Fruit fly (Drosophila melanogaster) whole organism, embryonic: ENCODE results near the gene CG15333.
A peak's percentile ranks its signal among the peaks of the same experiment; 100 is the strongest.

Experiments
- ATbp ChIP-seq: fragments of 200-800 bp; sonication (Bioruptor generic); optimal IDR thresholded peaks from 2 replicates; lab custom pipeline; 2017; ENCODE audit warnings: missing biosample characterization, mild to moderate bottlenecking, missing genetic modification characterization, missing genetic modification reagents
- Ada2b ChIP-seq: fragments of 200-800 bp; sonication (Bioruptor generic); IDR thresholded peaks from 2 replicates; pipeline ENCODE4 v1.3.6; 2022; ENCODE audit warnings: missing biosample characterization, missing genetic modification characterization
- B-H1 ChIP-seq: fragments of 200-800 bp; sonication (Bioruptor generic); IDR thresholded peaks from 3 replicates; pipeline ENCODE4 v1.3.6; 2022; ENCODE audit warnings: missing biosample characterization, missing genetic modification characterization
- BEAF-32 ChIP-seq: fragments of 200-800 bp; sonication (Bioruptor generic); optimal IDR thresholded peaks from 3 replicates; lab custom pipeline; 2017; ENCODE audit warnings: missing biosample characterization, missing genetic modification characterization, mild to moderate bottlenecking, moderate library complexity, missing genetic modification reagents
- CG10979 ChIP-seq: fragments of 200-800 bp; sonication (Bioruptor generic); optimal IDR thresholded peaks from 2 replicates; lab custom pipeline; 2018; ENCODE audit warnings: missing biosample characterization, mild to moderate bottlenecking, missing genetic modification characterization, moderate library complexity
- CG14050 ChIP-seq: fragments of 200-800 bp; sonication (Bioruptor generic); IDR thresholded peaks from 3 replicates; pipeline ENCODE4 v1.3.6; 2022; ENCODE audit warnings: missing biosample characterization, missing genetic modification characterization
- CG14441 ChIP-seq: fragments of 200-800 bp; sonication (Bioruptor generic); IDR thresholded peaks from 2 replicates; pipeline ENCODE4 v1.3.6; 2022; ENCODE audit warnings: missing biosample characterization, missing genetic modification characterization
- CG1529 ChIP-seq: fragments of 200-800 bp; sonication (Bioruptor generic); optimal IDR thresholded peaks from 3 replicates; lab custom pipeline; 2018; ENCODE audit warnings: missing biosample characterization, missing genetic modification characterization
- CG1602 ChIP-seq: fragments of 200-800 bp; sonication (Bioruptor generic); optimal IDR thresholded peaks from 3 replicates; lab custom pipeline; 2016; ENCODE audit warnings: missing biosample characterization, missing genetic modification characterization
- CG16779 ChIP-seq: fragments of 200-800 bp; sonication (Bioruptor generic); IDR thresholded peaks from 2 replicates; pipeline ENCODE4 v1.3.6; 2022; ENCODE audit warnings: missing biosample characterization, missing genetic modification characterization
- CG17359 ChIP-seq: fragments of 200-800 bp; sonication (Bioruptor generic); optimal IDR thresholded peaks from 3 replicates; lab custom pipeline; 2018; ENCODE audit warnings: missing biosample characterization, mild to moderate bottlenecking, missing genetic modification characterization, moderate library complexity
- CG17385 ChIP-seq: fragments of 200-800 bp; sonication (Bioruptor generic); optimal IDR thresholded peaks from 3 replicates; lab custom pipeline; 2018; ENCODE audit warnings: missing biosample characterization, mild to moderate bottlenecking, missing genetic modification characterization
- CG17829 ChIP-seq: fragments of 200-800 bp; optimal IDR thresholded peaks from 2 replicates; lab custom pipeline; 2019; ENCODE audit warnings: missing biosample characterization, mild to moderate bottlenecking, missing genetic modification characterization, moderate library complexity
- CG17912 ChIP-seq: fragments of 200-800 bp; sonication (Bioruptor generic); optimal IDR thresholded peaks from 2 replicates; lab custom pipeline; 2018; ENCODE audit warnings: missing biosample characterization, mild to moderate bottlenecking, missing genetic modification characterization
- CG1792 ChIP-seq: fragments of 200-800 bp; sonication (Bioruptor generic); optimal IDR thresholded peaks from 2 replicates; lab custom pipeline; 2016; ENCODE audit warnings: missing biosample characterization, missing genetic modification characterization
- CG18619 ChIP-seq: fragments of 200-800 bp; sonication (Bioruptor generic); optimal IDR thresholded peaks from 3 replicates; lab custom pipeline; 2017; ENCODE audit warnings: missing biosample characterization, mild to moderate bottlenecking, missing genetic modification characterization
- CG18764 ChIP-seq: fragments of 200-800 bp; sonication (Bioruptor generic); optimal IDR thresholded peaks from 3 replicates; lab custom pipeline; 2016; ENCODE audit warnings: missing biosample characterization, missing genetic modification characterization
- CG2120 ChIP-seq: fragments of 200-800 bp; sonication (Bioruptor generic); optimal IDR thresholded peaks from 3 replicates; lab custom pipeline; 2016; ENCODE audit warnings: missing biosample characterization, missing genetic modification characterization
- CG2889 ChIP-seq: fragments of 200-800 bp; sonication (Bioruptor generic); IDR thresholded peaks from 3 replicates; pipeline ENCODE4 v1.3.6; 2022; ENCODE audit warnings: missing biosample characterization, missing genetic modification characterization
- CG31388 ChIP-seq: fragments of 200-800 bp; sonication (Bioruptor generic); optimal IDR thresholded peaks from 2 replicates; lab custom pipeline; 2016; ENCODE audit warnings: missing biosample characterization, missing genetic modification characterization
- CG5180 ChIP-seq: fragments of 200-800 bp; sonication (Bioruptor generic); optimal IDR thresholded peaks from 3 replicates; lab custom pipeline; 2017; ENCODE audit warnings: missing biosample characterization, missing genetic modification characterization, mild to moderate bottlenecking, moderate library complexity, missing genetic modification reagents
- CG6683 ChIP-seq: fragments of 200-800 bp; sonication (Bioruptor generic); optimal IDR thresholded peaks from 2 replicates; lab custom pipeline; 2017; ENCODE audit warnings: missing biosample characterization, mild to moderate bottlenecking, missing genetic modification characterization, missing genetic modification reagents
- CG6813 ChIP-seq: fragments of 200-800 bp; sonication (Bioruptor generic); optimal IDR thresholded peaks from 2 replicates; lab custom pipeline; 2017; ENCODE audit warnings: missing biosample characterization, missing genetic modification characterization, mild to moderate bottlenecking, moderate library complexity, missing genetic modification reagents
- CG6854 ChIP-seq: fragments of 200-800 bp; sonication (Bioruptor generic); optimal IDR thresholded peaks from 3 replicates; lab custom pipeline; 2017; ENCODE audit warnings: missing biosample characterization, mild to moderate bottlenecking, missing genetic modification characterization
- CG7372 ChIP-seq: fragments of 200-800 bp; sonication (Bioruptor generic); IDR thresholded peaks from 2 replicates; pipeline ENCODE4 v1.3.6; 2022; ENCODE audit warnings: missing biosample characterization, missing genetic modification characterization
- CG7839 ChIP-seq: fragments of 200-800 bp; sonication (Bioruptor generic); optimal IDR thresholded peaks from 3 replicates; lab custom pipeline; 2018; ENCODE audit warnings: missing biosample characterization, mild to moderate bottlenecking, missing genetic modification characterization, moderate library complexity
- CG7987 ChIP-seq: fragments of 200-800 bp; sonication (Bioruptor generic); optimal IDR thresholded peaks from 2 replicates; lab custom pipeline; 2018; ENCODE audit warnings: missing biosample characterization, mild to moderate bottlenecking, missing genetic modification characterization, moderate library complexity
- CHES-1-like ChIP-seq: fragments of 200-800 bp; sonication (Bioruptor generic); optimal IDR thresholded peaks from 2 replicates; lab custom pipeline; 2016; ENCODE audit warnings: missing biosample characterization, missing genetic modification characterization
- Camta ChIP-seq: fragments of 200-800 bp; sonication (Bioruptor generic); optimal IDR thresholded peaks from 2 replicates; lab custom pipeline; 2016; ENCODE audit warnings: missing biosample characterization, missing genetic modification characterization
- HmgD ChIP-seq: fragments of 200-800 bp; sonication (Bioruptor generic); optimal IDR thresholded peaks from 3 replicates; lab custom pipeline; 2016; ENCODE audit warnings: missing biosample characterization, missing genetic modification characterization
- Lhr ChIP-seq: fragments of 200-800 bp; sonication (Bioruptor generic); optimal IDR thresholded peaks from 3 replicates; lab custom pipeline; 2017; ENCODE audit warnings: mild to moderate bottlenecking, missing biosample characterization, missing genetic modification reagents, missing genetic modification characterization
- Lim3 ChIP-seq: fragments of 200-800 bp; sonication (Bioruptor generic); IDR thresholded peaks from 2 replicates; pipeline ENCODE4 v1.3.6; 2022; ENCODE audit warnings: missing biosample characterization, missing genetic modification characterization
- MESR4 ChIP-seq: fragments of 200-800 bp; sonication (Bioruptor generic); optimal IDR thresholded peaks from 2 replicates; lab custom pipeline; 2018; ENCODE audit warnings: missing biosample characterization, mild to moderate bottlenecking, missing genetic modification characterization, moderate library complexity
- Mrtf ChIP-seq: fragments of 200-800 bp; sonication (Bioruptor generic); IDR thresholded peaks from 3 replicates; pipeline ENCODE4 v1.3.6; 2022; ENCODE audit warnings: missing biosample characterization, missing genetic modification characterization
- Six4 ChIP-seq: fragments of 200-800 bp; sonication (Bioruptor generic); optimal IDR thresholded peaks from 2 replicates; lab custom pipeline; 2016; ENCODE audit warnings: missing biosample characterization, missing genetic modification characterization
- al ChIP-seq: fragments of 200-800 bp; sonication (Bioruptor generic); IDR thresholded peaks from 2 replicates; pipeline ENCODE4 v1.3.6; 2022; ENCODE audit warnings: missing biosample characterization, missing genetic modification characterization
- btn ChIP-seq: fragments of 200-800 bp; sonication (Bioruptor generic); optimal IDR thresholded peaks from 2 replicates; lab custom pipeline; 2016; ENCODE audit warnings: missing biosample characterization, missing genetic modification characterization
- cato ChIP-seq: fragments of 200-800 bp; sonication (Bioruptor generic); optimal IDR thresholded peaks from 2 replicates; lab custom pipeline; 2016; ENCODE audit warnings: missing biosample characterization, missing genetic modification characterization, borderline replicate concordance
- croc ChIP-seq: fragments of 200-800 bp; sonication (Bioruptor generic); conservative IDR thresholded peaks from 3 replicates; pipeline ENCODE4 v1.3.6; 2022; ENCODE audit warnings: missing biosample characterization, missing genetic modification characterization
- danr ChIP-seq: fragments of 200-800 bp; sonication (Bioruptor generic); IDR thresholded peaks from 2 replicates; pipeline ENCODE4 v1.3.6; 2022; ENCODE audit warnings: missing biosample characterization, missing genetic modification characterization
- kah ChIP-seq: fragments of 200-800 bp; sonication (Bioruptor generic); optimal IDR thresholded peaks from 2 replicates; lab custom pipeline; 2018; ENCODE audit warnings: missing biosample characterization, mild to moderate bottlenecking, missing genetic modification characterization
- lmd ChIP-seq: fragments of 200-800 bp; sonication (Bioruptor generic); IDR thresholded peaks from 2 replicates; pipeline ENCODE4 v1.3.6; 2022; ENCODE audit warnings: missing biosample characterization, missing genetic modification characterization
- pros ChIP-seq: fragments of 200-800 bp; sonication (Bioruptor generic); optimal IDR thresholded peaks from 3 replicates; lab custom pipeline; 2019; ENCODE audit warnings: missing biosample characterization, mild to moderate bottlenecking, missing genetic modification characterization, moderate library complexity
- psq ChIP-seq: fragments of 200-800 bp; sonication (Bioruptor generic); optimal IDR thresholded peaks from 2 replicates; lab custom pipeline; 2017; ENCODE audit warnings: missing biosample characterization, missing genetic modification characterization
- row ChIP-seq: fragments of 200-800 bp; sonication (Bioruptor generic); IDR thresholded peaks from 3 replicates; pipeline ENCODE4 v1.3.6; 2022; ENCODE audit warnings: missing biosample characterization, missing genetic modification characterization
- schlank ChIP-seq: fragments of 200-800 bp; sonication (Bioruptor generic); optimal IDR thresholded peaks from 2 replicates; lab custom pipeline; 2018; ENCODE audit warnings: missing biosample characterization, mild to moderate bottlenecking, missing genetic modification characterization
- slou ChIP-seq: fragments of 200-800 bp; sonication (Bioruptor generic); optimal IDR thresholded peaks from 3 replicates; lab custom pipeline; 2016; ENCODE audit warnings: missing biosample characterization, missing genetic modification characterization
- ttk ChIP-seq: fragments of 200-800 bp; sonication (Bioruptor generic); IDR thresholded peaks from 2 replicates; pipeline ENCODE4 v2.1.2; 2022; ENCODE audit warnings: missing biosample characterization, missing genetic modification characterization
- z ChIP-seq: fragments of 200-800 bp; sonication (Bioruptor generic); IDR thresholded peaks from 3 replicates; pipeline ENCODE4 v1.3.6; 2022; ENCODE audit warnings: missing biosample characterization, missing genetic modification characterization
- zf30C ChIP-seq: fragments of 200-800 bp; sonication (Bioruptor generic); optimal IDR thresholded peaks from 3 replicates; lab custom pipeline; 2018; ENCODE audit warnings: missing biosample characterization, mild to moderate bottlenecking, missing genetic modification characterization

The CG15333 gene

DNA sequence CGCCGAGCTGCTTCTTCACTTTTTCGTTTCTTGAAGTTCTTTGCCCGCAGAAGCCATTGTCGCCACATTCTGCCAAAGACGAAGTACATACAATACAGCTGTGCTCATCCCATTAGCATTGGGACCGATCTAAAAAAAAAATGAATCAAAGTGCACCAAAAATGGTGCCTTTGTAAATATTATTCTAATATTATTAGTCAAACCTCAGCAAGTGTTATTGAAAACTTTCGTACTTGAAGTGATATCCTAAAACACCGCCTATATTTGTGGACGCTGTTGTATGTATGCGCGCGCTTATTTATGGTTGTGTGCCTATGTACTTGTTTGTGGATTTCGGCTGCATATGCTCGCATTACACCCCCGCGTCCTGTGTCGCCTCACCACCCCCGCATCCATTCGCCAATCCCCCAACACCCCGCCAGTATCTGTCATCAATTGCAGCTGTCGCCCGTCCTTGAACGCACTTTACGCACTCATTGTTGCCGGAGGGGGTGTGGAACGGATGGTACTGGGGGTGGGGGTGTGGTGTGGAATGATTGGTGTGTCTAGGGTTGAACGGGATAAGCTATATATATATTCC, 48.7 kb downstream of the CG15333 start (continued):
- peak; percentile 93 for TF ChIP-seq row
- peak; percentile 52; the same call in 1 of the 2 replicates for TF ChIP-seq al (GFP tag; lab: Robert Waterston, UW)
- peak; percentile 82 for TF ChIP-seq CG18619
- peak; percentile 88 for TF ChIP-seq Mrtf (GFP tag; lab: Robert Waterston, UW)
- TF ChIP-seq CG31388 (GFP tag; lab: Kevin White, UChicago): peak; percentile 9
- peak; percentile 79 for TF ChIP-seq CG1529
- peak; percentile 84 for TF ChIP-seq croc
- TF ChIP-seq CG7987 (GFP tag; lab: Kevin White, UChicago): peak; percentile 60
- TF ChIP-seq CG1792: peak; percentile 34
- peak; percentile 58 for TF ChIP-seq Camta (GFP tag; lab: Kevin White, UChicago)
- TF ChIP-seq danr: peak; percentile 66
- TF ChIP-seq CG14050 (GFP tag; lab: Robert Waterston, UW): peak; percentile 79
- TF ChIP-seq CG17829: peak; percentile 82
- TF ChIP-seq CG5180 (GFP tag; lab: Kevin White, UChicago): peak; percentile 72
- TF ChIP-seq zf30C (GFP tag; lab: Kevin White, UChicago): no peak
- TF ChIP-seq CG17385 (GFP tag; lab: Kevin White, UChicago): peak; percentile 84
- peak; percentile 74 for TF ChIP-seq CG7372 (GFP tag; lab: Robert Waterston, UW)
- peak; percentile 85 for TF ChIP-seq ttk
- TF ChIP-seq BEAF-32 (GFP tag; lab: Kevin White, UChicago): no peak
- peak; percentile 37 for TF ChIP-seq btn (GFP tag; lab: Kevin White, UChicago)
- TF ChIP-seq z (GFP tag; lab: Robert Waterston, UW): no peak
- peak; percentile 67 for TF ChIP-seq Six4 (GFP tag; lab: Kevin White, UChicago)
- TF ChIP-seq CG14441 (GFP tag; lab: Robert Waterston, UW): peak; percentile 85
- peak; percentile 52; the same call in 1 of the 2 replicates for TF ChIP-seq CG16779 (GFP tag; lab: Robert Waterston, UW)
- peak; percentile 22 for TF ChIP-seq MESR4 (GFP tag; lab: Kevin White, UChicago)
- TF ChIP-seq Lim3 (GFP tag; lab: Robert Waterston, UW): peak; percentile 62; the same call in 1 of the 2 replicates
- TF ChIP-seq Lhr (GFP tag; lab: Kevin White, UChicago): peak; percentile 75
- TF ChIP-seq lmd (GFP tag; lab: Robert Waterston, UW): peak; percentile 91
- peak; percentile 89 for TF ChIP-seq ATbp (GFP tag; lab: Kevin White, UChicago)
- peak; percentile 92 for TF ChIP-seq CG10979 (tag; lab: Kevin White, UChicago)
- peak; percentile 79 for TF ChIP-seq CG6854 (GFP tag; lab: Kevin White, UChicago)
- peak; percentile 73 for TF ChIP-seq CG6683 (GFP tag; lab: Kevin White, UChicago)
- peak; percentile 74; the same call in 2 of the 3 replicates for TF ChIP-seq CG2889
- TF ChIP-seq HmgD (GFP tag; lab: Kevin White, UChicago): peak; percentile 14
- TF ChIP-seq Ada2b: peak; percentile 90
- peak; percentile 24 for TF ChIP-seq psq (GFP tag; lab: Kevin White, UChicago)
- TF ChIP-seq CG1602 (GFP tag; lab: Kevin White, UChicago): peak; percentile 82
- TF ChIP-seq B-H1 (GFP tag; lab: Robert Waterston, UW): peak; percentile 85
- peak; percentile 19 for TF ChIP-seq CHES-1-like (GFP tag; lab: Kevin White, UChicago)
- peak; percentile 74 for TF ChIP-seq CG2120
- TF ChIP-seq kah: peak; percentile 73
- peak; percentile 66 for TF ChIP-seq CG18764
- TF ChIP-seq CG6813 (GFP tag; lab: Kevin White, UChicago): peak; percentile 90
- no peak for TF ChIP-seq CG17912 (GFP tag; lab: Kevin White, UChicago)
- peak; percentile 65 for TF ChIP-seq slou
- TF ChIP-seq CG17359: peak; percentile 91
- TF ChIP-seq CG7839: peak; percentile 92
- TF ChIP-seq cato: peak; percentile 72
- TF ChIP-seq pros (GFP tag; lab: Kevin White, UChicago): peak; percentile 60
- peak; percentile 65 for TF ChIP-seq schlank (tag; lab: Kevin White, UChicago)
